Worm (Caenorhabditis elegans): ENCODE results near the gene T25B9.8.

ce11 chrIV:10817030-10817429 lies 49.0 kb upstream of the T25B9.8 start:
- TF ChIP-seq him-1 (tag; optimal IDR thresholded peaks at IDR 0.05) (no peak), W03F9.2 (tag; optimal IDR thresholded peaks at IDR 0.05) (no peak)
